Fruit fly (Drosophila melanogaster): Measurements from ENCODE around the gene fusl.

fusl gene

dm6 chr2L:5294392-5295244 is 43.3 kb downstream of the fusl start (continued):
- TF ChIP-seq Eip93F (GFP tag; optimal IDR thresholded peaks at IDR 0.05) = peak; percentile 41
- peak; percentile 17 for TF ChIP-seq achi (GFP tag; optimal IDR thresholded peaks at IDR 0.05)
- TF ChIP-seq Sox14 (GFP tag; optimal IDR thresholded peaks at IDR 0.05) = peak; percentile 99
- no peak for TF ChIP-seq CG15336 (GFP tag; IDR thresholded peaks at IDR 0.05)
- no peak for TF ChIP-seq fd59A (GFP tag; optimal IDR thresholded peaks at IDR 0.05)
- no peak for TF ChIP-seq Hr4 (GFP tag; optimal IDR thresholded peaks at IDR 0.05)
- TF ChIP-seq CG6276 (GFP tag; optimal IDR thresholded peaks at IDR 0.05) = no peak
- no peak for TF ChIP-seq Hr38 (GFP tag; optimal IDR thresholded peaks at IDR 0.05)
- no peak for TF ChIP-seq CG11902 (GFP tag; optimal IDR thresholded peaks at IDR 0.05)
- TF ChIP-seq fd85E (GFP tag; optimal IDR thresholded peaks at IDR 0.05) = no peak
- TF ChIP-seq acj6 (GFP tag; optimal IDR thresholded peaks at IDR 0.05) = no peak
- TF ChIP-seq dac (GFP tag; optimal IDR thresholded peaks at IDR 0.05) = no peak
- TF ChIP-seq CG16779 (tag; optimal IDR thresholded peaks at IDR 0.05) = peak; percentile 24
- TF ChIP-seq salr (GFP tag; optimal IDR thresholded peaks at IDR 0.05) = peak in 1 of 2 experiments; percentile 11
- peak; percentile 31; the same call in 1 of the 3 replicates for TF ChIP-seq CG6163 (GFP tag; IDR thresholded peaks at IDR 0.05)
- TF ChIP-seq Hr39 (GFP tag; optimal IDR thresholded peaks at IDR 0.05) = no peak
- no peak for TF ChIP-seq lz (GFP tag; optimal IDR thresholded peaks at IDR 0.05)
- no peak for TF ChIP-seq cyc (GFP tag; optimal IDR thresholded peaks at IDR 0.05)
- TF ChIP-seq CG3919 (GFP tag; optimal IDR thresholded peaks at IDR 0.05) = peak; percentile 34
- no peak for TF ChIP-seq spab (GFP tag; optimal IDR thresholded peaks at IDR 0.05)
- peak; percentile 81 for TF ChIP-seq Eip78C (GFP tag)
- no peak for TF ChIP-seq fkh (GFP tag; optimal IDR thresholded peaks at IDR 0.05)
- TF ChIP-seq esn (GFP tag; optimal IDR thresholded peaks at IDR 0.05) = no peak
- TF ChIP-seq Sox102F (GFP tag; optimal IDR thresholded peaks at IDR 0.05) = peak; percentile 66
- peak; percentile 53 to 72 for TF ChIP-seq ss (GFP tag; optimal IDR thresholded peaks at IDR 0.05)
- peak; percentile 76 for TF ChIP-seq Eip75B (GFP tag; optimal IDR thresholded peaks at IDR 0.05)
- no peak for TF ChIP-seq CG10631 (GFP tag; optimal IDR thresholded peaks at IDR 0.05)
- TF ChIP-seq CG1621 (tag; optimal IDR thresholded peaks at IDR 0.05) = no peak
- TF ChIP-seq Lpt (GFP tag; optimal IDR thresholded peaks at IDR 0.05) = peak; percentile 66
- no peak for TF ChIP-seq Ets21C (GFP tag; optimal IDR thresholded peaks at IDR 0.05)
- TF ChIP-seq CG11762 (GFP tag; optimal IDR thresholded peaks at IDR 0.05; ENCODE audit: insufficient read depth) = no peak
- no peak for TF ChIP-seq CG34406 (GFP tag; optimal IDR thresholded peaks at IDR 0.05)
- TF ChIP-seq CG7368 (GFP tag; optimal IDR thresholded peaks at IDR 0.05) = no peak
- TF ChIP-seq dsx (GFP tag; optimal IDR thresholded peaks at IDR 0.05; ENCODE audit: poor library complexity, severe bottlenecking) = peak; percentile 73

DNA sequence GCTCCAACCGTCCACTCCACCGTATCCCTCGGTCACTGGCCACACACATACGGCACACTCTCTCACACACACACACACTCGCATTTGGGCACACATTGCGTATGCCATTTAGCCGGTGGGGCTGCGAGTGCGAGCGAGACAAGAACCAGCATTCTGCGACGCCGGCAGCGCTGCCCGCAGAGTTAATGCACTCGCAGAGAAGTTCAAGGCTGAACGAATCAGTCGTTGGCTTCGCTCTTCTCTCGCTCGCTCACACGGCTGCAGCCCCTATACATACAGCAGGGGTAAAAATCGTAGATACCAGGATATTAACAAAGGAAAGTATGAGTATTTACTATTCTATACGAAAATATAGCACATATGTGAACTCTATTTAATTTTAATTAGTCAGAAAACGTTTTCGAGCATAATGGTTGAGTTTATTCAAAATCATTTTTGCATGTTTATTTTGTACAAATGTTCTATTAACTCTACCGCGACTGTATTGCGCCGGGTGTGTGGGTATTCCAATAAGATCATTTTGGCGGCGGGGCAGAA is 44.8 kb downstream of the fusl start:
- TF ChIP-seq CG10669 (GFP tag; optimal IDR thresholded peaks at IDR 0.05) (peak; percentile 97), CG16779 (tag; optimal IDR thresholded peaks at IDR 0.05) (peak; percentile 94), fd59A (GFP tag; optimal IDR thresholded peaks at IDR 0.05) (peak; percentile 95), CG3919 (GFP tag; optimal IDR thresholded peaks at IDR 0.05) (peak; percentile 95), Gug (GFP tag; IDR thresholded peaks at IDR 0.05) (peak; percentile 78), Hr4 (GFP tag; optimal IDR thresholded peaks at IDR 0.05) (peak; percentile 89), CG11902 (GFP tag; optimal IDR thresholded peaks at IDR 0.05) (peak; percentile 86), CG4318 (GFP tag; optimal IDR thresholded peaks at IDR 0.05) (peak; percentile 80), CG11762 (GFP tag; optimal IDR thresholded peaks at IDR 0.05; ENCODE audit: insufficient read depth) (peak; percentile 91), OdsH (GFP tag; optimal IDR thresholded peaks at IDR 0.05) (peak; percentile 94), Sox14 (GFP tag; optimal IDR thresholded peaks at IDR 0.05) (peak; percentile 99), Hr38 (GFP tag; optimal IDR thresholded peaks at IDR 0.05) (no peak), Met (GFP tag; optimal IDR thresholded peaks at IDR 0.05) (peak; percentile 97), Sox15 (GFP tag; optimal IDR thresholded peaks at IDR 0.05) (peak; percentile 89), topi (GFP tag; optimal IDR thresholded peaks at IDR 0.05) (peak; percentile 95), CG1621 (tag; optimal IDR thresholded peaks at IDR 0.05) (peak; percentile 94), fkh (GFP tag; optimal IDR thresholded peaks at IDR 0.05) (peak; percentile 70), ss (GFP tag; optimal IDR thresholded peaks at IDR 0.05) (peak; percentile 93 to 97), CG15336 (GFP tag; IDR thresholded peaks at IDR 0.05) (peak; percentile 93), CG32006 (GFP tag; optimal IDR thresholded peaks at IDR 0.05) (peak; percentile 92), Sox102F (GFP tag; optimal IDR thresholded peaks at IDR 0.05) (peak; percentile 96), CG3032 (tag; optimal IDR thresholded peaks at IDR 0.05) (peak; percentile 97), CG11294 (GFP tag; IDR thresholded peaks at IDR 0.05) (peak; percentile 78), Ets96B (tag; optimal IDR thresholded peaks at IDR 0.05) (peak; percentile 99), esn (GFP tag; optimal IDR thresholded peaks at IDR 0.05) (peak; percentile 96), Smox (GFP tag; optimal IDR thresholded peaks at IDR 0.05) (peak; percentile 94), CG7368 (GFP tag; optimal IDR thresholded peaks at IDR 0.05) (peak; percentile 92)

Data from whole organism, prepupa.